Worm (Caenorhabditis elegans) whole organism, young adult: Measurements from ENCODE around the gene C53C11.5.

Source experiments
- K11D2.4 ChIP-seq: fragments of 200-800 bp; sonication (Bioruptor generic); IDR thresholded peaks from 2 replicates; pipeline ENCODE4 v1.3.6; 2022; ENCODE audit warnings: missing genetic modification reagents, missing genetic modification characterization, missing compliant biosample characterization
- ama-1 ChIP-seq, 3 experiments: fragments of 150-350 bp in 1 of 3; sonication (generic microtip) in 2 of 3; optimal IDR thresholded peaks; 2 replicates each; lab custom pipeline; 2014 to 2018; ENCODE audit warnings: missing biosample characterization in 2 of 3, missing genetic modification characterization in 2 of 3, missing genetic modification reagents in 2 of 3
- ceh-40 ChIP-seq: fragments of 200-800 bp; sonication (Bioruptor generic); IDR thresholded peaks from 2 replicates; pipeline ENCODE4 v1.3.6; 2022; ENCODE audit warnings: missing genetic modification characterization, missing compliant biosample characterization
- dpl-1 ChIP-seq: fragments of 150-350 bp; optimal IDR thresholded peaks from 2 replicates; lab custom pipeline; 2014; ENCODE audit warnings: missing biosample characterization, missing genetic modification reagents, missing genetic modification characterization
- hsf-1 ChIP-seq: fragments of 200-800 bp; sonication (Bioruptor generic); IDR thresholded peaks from 2 replicates; pipeline ENCODE4 v1.3.6; 2022; ENCODE audit warnings: missing genetic modification reagents, missing genetic modification characterization, missing compliant biosample characterization
- pha-4 ChIP-seq: fragments of 150-350 bp; sonication (generic microtip); optimal IDR thresholded peaks from 2 replicates; lab custom pipeline; 2014; ENCODE audit warnings: missing biosample characterization, missing genetic modification reagents, missing genetic modification characterization

- TF ChIP-seq dpl-1 (no peak), K11D2.4 (GFP tag; lab: Robert Waterston, UW) (no peak), pha-4 (no peak), ceh-40 (GFP tag; lab: Robert Waterston, UW) (no peak), ama-1 (optimal IDR thresholded peaks at IDR 0.05; lab: Kevin White, UChicago) (no peak), ama-1 (GFP tag; optimal IDR thresholded peaks at IDR 0.05; lab: Kevin White, UChicago) (no peak), hsf-1 (no peak)
Measured at ce11 chrX:17379675-17380074, 45.8 kb downstream of the C53C11.5 start, which contains the start of gene F10D7.10.
